Worm (Caenorhabditis elegans) whole organism, L2 larva: Measurements from ENCODE around the gene T01B6.1.

Experiments used
- F13H6.1 ChIP-seq: sonication (generic microtip); optimal IDR thresholded peaks from 2 replicates; lab custom pipeline; 2016; ENCODE audit warnings: missing genetic modification characterization, missing compliant biosample characterization
- Y55F3AM.14 ChIP-seq: fragments of 200-800 bp; sonication (Bioruptor generic); optimal IDR thresholded peaks from 2 replicates; lab custom pipeline; 2018; ENCODE audit warnings: mild to moderate bottlenecking, missing genetic modification characterization, missing compliant biosample characterization
- alr-1 ChIP-seq: fragments of 150-350 bp; optimal IDR thresholded peaks from 2 replicates; lab custom pipeline; 2014; ENCODE audit warnings: missing biosample characterization, missing genetic modification characterization
- aly-2 ChIP-seq: fragments of 150-350 bp; optimal IDR thresholded peaks from 2 replicates; lab custom pipeline; 2014; ENCODE audit warnings: missing biosample characterization, missing genetic modification characterization
- gmeb-1 ChIP-seq: fragments of 150-350 bp; optimal IDR thresholded peaks from 2 replicates; lab custom pipeline; 2014; ENCODE audit warnings: missing biosample characterization, missing genetic modification characterization
- nhr-10 ChIP-seq: sonication (generic microtip); optimal IDR thresholded peaks from 2 replicates; lab custom pipeline; 2017; ENCODE audit warnings: missing biosample characterization, missing genetic modification characterization
- unc-62 ChIP-seq: fragments of 150-350 bp; optimal IDR thresholded peaks from 2 replicates; lab custom pipeline; 2014; ENCODE audit warnings: missing biosample characterization, missing genetic modification reagents, missing genetic modification characterization
- zag-1 ChIP-seq: fragments of 150-350 bp; optimal IDR thresholded peaks from 2 replicates; lab custom pipeline; 2014; ENCODE audit warnings: missing biosample characterization, missing genetic modification characterization

- TF ChIP-seq unc-62 (GFP tag; lab: Kevin White, UChicago) (no peak), alr-1 (tag; lab: Kevin White, UChicago) (no peak), nhr-10 (no peak), gmeb-1 (tag; lab: Kevin White, UChicago) (no peak), F13H6.1 (tag; lab: Kevin White, UChicago) (no peak), aly-2 (tag; lab: Kevin White, UChicago) (no peak), zag-1 (no peak), Y55F3AM.14 (no peak)
These were observed 45.3 kb downstream of the T01B6.1 start for ce11 chrX:2380818-2381217.
